Worm (Caenorhabditis elegans) whole organism, L2 larva: ENCODE results near the gene Y54G2A.32.
A peak's percentile ranks its signal among the peaks of the same experiment; 100 is the strongest.

Source experiments
- C34F6.9 ChIP-seq: fragments of 150-350 bp; optimal IDR thresholded peaks from 2 replicates; lab custom pipeline; 2014; ENCODE audit warnings: missing biosample characterization, missing genetic modification characterization
- R02D3.7 ChIP-seq: fragments of 150-350 bp; optimal IDR thresholded peaks from 2 replicates; lab custom pipeline; 2014; ENCODE audit warnings: missing biosample characterization, missing genetic modification characterization
- Y55F3AM.14 ChIP-seq: fragments of 200-800 bp; sonication (Bioruptor generic); optimal IDR thresholded peaks from 2 replicates; lab custom pipeline; 2018; ENCODE audit warnings: mild to moderate bottlenecking, missing genetic modification characterization, missing compliant biosample characterization
- ZK546.5 ChIP-seq: sonication (generic microtip); optimal IDR thresholded peaks from 2 replicates; lab custom pipeline; 2017; ENCODE audit warnings: missing biosample characterization, missing genetic modification characterization
- alr-1 ChIP-seq: fragments of 150-350 bp; optimal IDR thresholded peaks from 2 replicates; lab custom pipeline; 2014; ENCODE audit warnings: missing biosample characterization, missing genetic modification characterization
- aly-2 ChIP-seq: fragments of 150-350 bp; optimal IDR thresholded peaks from 2 replicates; lab custom pipeline; 2014; ENCODE audit warnings: missing biosample characterization, missing genetic modification characterization
- ama-1 ChIP-seq: fragments of 150-350 bp; optimal IDR thresholded peaks from 2 replicates; lab custom pipeline; 2018; ENCODE audit warnings: inconsistent platforms
- dmd-4 ChIP-seq: sonication (generic microtip); optimal IDR thresholded peaks from 2 replicates; lab custom pipeline; 2017; ENCODE audit warnings: missing biosample characterization, missing genetic modification characterization
- egl-27 ChIP-seq: sonication (generic microtip); optimal IDR thresholded peaks from 3 replicates; lab custom pipeline; 2017; ENCODE audit warnings: missing biosample characterization, missing genetic modification reagents, missing genetic modification characterization
- elt-3 ChIP-seq: sonication (generic microtip); optimal IDR thresholded peaks from 2 replicates; lab custom pipeline; 2017; ENCODE audit warnings: missing biosample characterization, missing genetic modification characterization
- fos-1 ChIP-seq: fragments of 150-350 bp; optimal IDR thresholded peaks from 2 replicates; lab custom pipeline; 2014; ENCODE audit warnings: missing biosample characterization, missing genetic modification characterization
- lin-13 ChIP-seq: fragments of 150-350 bp; optimal IDR thresholded peaks from 2 replicates; lab custom pipeline; 2014; ENCODE audit warnings: missing biosample characterization, missing genetic modification reagents, missing genetic modification characterization
- lin-39 ChIP-seq: fragments of 150-350 bp; optimal IDR thresholded peaks from 2 replicates; lab custom pipeline; 2014; ENCODE audit warnings: missing biosample characterization, missing genetic modification reagents, missing genetic modification characterization
- lsy-2 ChIP-seq, 2 experiments: fragments of 150-350 bp in 1 of 2; sonication (generic microtip) in 1 of 2; optimal IDR thresholded peaks; 2 replicates each; lab custom pipeline; 2014 to 2017; ENCODE audit warnings: missing biosample characterization in 2 of 2, missing genetic modification characterization in 2 of 2
- mbf-1 ChIP-seq: sonication (generic microtip); optimal IDR thresholded peaks from 2 replicates; lab custom pipeline; 2017; ENCODE audit warnings: missing biosample characterization, missing genetic modification characterization
- mdl-1 ChIP-seq, 2 experiments: fragments of 150-350 bp in 1 of 2; sonication (generic microtip) in 1 of 2; optimal IDR thresholded peaks; 2 replicates each; lab custom pipeline; 2017; ENCODE audit warnings: missing biosample characterization in 2 of 2, missing genetic modification characterization in 2 of 2
- nhr-10 ChIP-seq: sonication (generic microtip); optimal IDR thresholded peaks from 2 replicates; lab custom pipeline; 2017; ENCODE audit warnings: missing biosample characterization, missing genetic modification characterization
- nhr-11 ChIP-seq: fragments of 150-350 bp; optimal IDR thresholded peaks from 2 replicates; lab custom pipeline; 2014; ENCODE audit warnings: missing biosample characterization, missing genetic modification characterization
- nhr-12 ChIP-seq: fragments of 150-350 bp; optimal IDR thresholded peaks from 2 replicates; lab custom pipeline; 2014; ENCODE audit warnings: missing biosample characterization, missing genetic modification characterization
- nhr-129 ChIP-seq: fragments of 150-350 bp; optimal IDR thresholded peaks from 2 replicates; lab custom pipeline; 2014; ENCODE audit warnings: missing biosample characterization, missing genetic modification characterization
- nhr-21 ChIP-seq: fragments of 150-350 bp; optimal IDR thresholded peaks from 2 replicates; lab custom pipeline; 2014; ENCODE audit warnings: missing biosample characterization, missing genetic modification characterization
- nhr-23 ChIP-seq: fragments of 150-350 bp; optimal IDR thresholded peaks from 2 replicates; lab custom pipeline; 2014; ENCODE audit warnings: missing biosample characterization, missing genetic modification reagents, missing genetic modification characterization
- nhr-25 ChIP-seq: fragments of 150-350 bp; sonication (generic microtip); optimal IDR thresholded peaks from 3 replicates; lab custom pipeline; 2014; ENCODE audit warnings: missing biosample characterization, missing genetic modification characterization
- nhr-6 ChIP-seq: fragments of 150-350 bp; optimal IDR thresholded peaks from 2 replicates; lab custom pipeline; 2014; ENCODE audit warnings: missing biosample characterization, missing genetic modification characterization
- sem-4 ChIP-seq: fragments of 150-350 bp; optimal IDR thresholded peaks from 2 replicates; lab custom pipeline; 2014; ENCODE audit warnings: missing biosample characterization, missing genetic modification reagents, missing genetic modification characterization
- sma-9 ChIP-seq, 2 experiments: fragments of 150-350 bp in 1 of 2; sonication (generic microtip) in 1 of 2; optimal IDR thresholded peaks; 2 replicates each; lab custom pipeline; 2014 to 2016; ENCODE audit warnings: missing genetic modification characterization in 2 of 2, mild to moderate bottlenecking in 1 of 2, missing biosample characterization in 1 of 2, missing compliant biosample characterization in 1 of 2, missing genetic modification reagents in 1 of 2, moderate library complexity in 1 of 2
- snpc-4 ChIP-seq: fragments of 150-350 bp; optimal IDR thresholded peaks from 2 replicates; lab custom pipeline; 2014; ENCODE audit warnings: missing biosample characterization, missing genetic modification characterization
- unc-39 ChIP-seq: fragments of 150-350 bp; optimal IDR thresholded peaks from 2 replicates; lab custom pipeline; 2014; ENCODE audit warnings: missing biosample characterization, missing genetic modification characterization
- unc-55 ChIP-seq: fragments of 150-350 bp; sonication (generic microtip); optimal IDR thresholded peaks from 3 replicates; lab custom pipeline; 2014; ENCODE audit warnings: missing biosample characterization, missing genetic modification reagents, missing genetic modification characterization
- unc-62 ChIP-seq: fragments of 150-350 bp; optimal IDR thresholded peaks from 2 replicates; lab custom pipeline; 2014; ENCODE audit warnings: missing biosample characterization, missing genetic modification reagents, missing genetic modification characterization
- zag-1 ChIP-seq: fragments of 150-350 bp; optimal IDR thresholded peaks from 2 replicates; lab custom pipeline; 2014; ENCODE audit warnings: missing biosample characterization, missing genetic modification characterization
- ztf-4 ChIP-seq: fragments of 150-350 bp; optimal IDR thresholded peaks from 2 replicates; lab custom pipeline; 2014; ENCODE audit warnings: missing biosample characterization, missing genetic modification characterization

The Y54G2A.32 gene

DNA sequence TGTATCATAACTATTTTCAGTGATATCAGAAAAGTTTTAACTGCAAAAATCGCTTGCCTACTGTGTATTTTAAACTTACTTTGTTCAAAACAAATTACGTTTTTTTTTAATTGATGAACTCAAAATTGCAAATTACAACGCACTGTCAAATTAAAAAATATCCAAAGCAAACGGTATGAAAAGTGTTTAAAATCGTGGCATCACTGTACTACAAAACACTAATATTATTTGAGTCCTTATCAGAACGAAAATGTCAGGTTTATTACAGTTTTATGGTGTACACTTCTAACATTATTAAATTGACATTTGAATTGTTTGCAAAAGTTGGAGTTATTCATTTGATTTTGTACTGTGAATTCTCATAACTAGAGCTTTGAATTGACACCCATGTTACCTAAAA is 37.5 kb downstream of the Y54G2A.32 start, which contains the start of gene clec-83:
TSS of gene clec-83 (minus strand) at position 213 of the 400 bp plus-strand sequence.
- TF ChIP-seq alr-1 (tag; lab: Kevin White, UChicago): no peak
- peak; percentile 39 for TF ChIP-seq fos-1
- TF ChIP-seq elt-3 (tag; lab: Kevin White, UChicago): no peak

ce11 chrIV:2842162-2842561 is 38.4 kb downstream of the Y54G2A.32 start, which contains the start of gene clec-84:
Gene clec-84 (plus strand): TSS chrIV:2842462.
- TF ChIP-seq mbf-1 (tag; lab: Kevin White, UChicago): no peak

DNA sequence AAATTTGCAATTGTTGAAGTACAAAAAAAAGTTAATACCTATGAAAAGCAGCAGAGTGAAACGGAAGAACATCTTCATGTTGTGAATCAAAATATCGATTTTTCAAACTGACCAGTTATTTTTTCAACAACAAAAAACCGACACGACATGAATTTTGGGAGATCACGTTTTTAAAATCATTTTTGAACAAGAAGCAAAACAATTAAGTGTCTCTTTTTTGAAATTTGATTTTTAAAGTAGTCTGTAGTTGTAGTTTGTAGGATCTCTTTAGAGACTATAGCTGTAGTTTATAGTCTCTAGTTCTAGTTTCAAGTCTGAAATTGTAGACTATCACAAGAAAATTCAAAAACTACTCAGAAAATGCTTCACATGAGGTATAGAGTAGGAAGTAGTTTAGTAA is 40.1 kb downstream of the Y54G2A.32 start, which contains the start of gene Y54G2A.15:
TSS of gene Y54G2A.15 (minus strand) at position 101 of the 400 bp plus-strand sequence.
- no peak for TF ChIP-seq sma-9 (GFP tag; optimal IDR thresholded peaks at IDR 0.05; lab: Kevin White, UChicago)
- no peak for TF ChIP-seq sma-9 (tag; optimal IDR thresholded peaks at IDR 0.05; lab: Kevin White, UChicago)
- no peak for TF ChIP-seq nhr-12 (tag; lab: Kevin White, UChicago)
- no peak for TF ChIP-seq unc-62 (GFP tag; lab: Kevin White, UChicago)
- no peak for TF ChIP-seq egl-27 (tag; lab: Kevin White, UChicago)
- no peak for TF ChIP-seq nhr-6 (tag; lab: Kevin White, UChicago)
- TF ChIP-seq R02D3.7 (tag; lab: Kevin White, UChicago): no peak
- TF ChIP-seq lin-39 (tag; lab: Kevin White, UChicago): no peak
- TF ChIP-seq C34F6.9 (tag; lab: Kevin White, UChicago): no peak
- TF ChIP-seq nhr-25: no peak

- peak; percentile 10 for TF ChIP-seq lin-13 (GFP tag; lab: Kevin White, UChicago)
- no peak for TF ChIP-seq nhr-11
- TF ChIP-seq C34F6.9 (tag; lab: Kevin White, UChicago): peak; percentile 46
- peak; percentile 56 for TF ChIP-seq unc-55 (GFP tag; lab: Kevin White, UChicago)
- peak in 1 of 2 experiments; percentile 72 for TF ChIP-seq lsy-2 (tag; optimal IDR thresholded peaks at IDR 0.05; lab: Kevin White, UChicago)
These were observed 42.5 kb downstream of the Y54G2A.32 start, which contains the start of gene Y54G2A.40 for ce11 chrIV:2846264-2846663. Gene Y54G2A.40 (plus strand): TSS chrIV:2846476.

DNA sequence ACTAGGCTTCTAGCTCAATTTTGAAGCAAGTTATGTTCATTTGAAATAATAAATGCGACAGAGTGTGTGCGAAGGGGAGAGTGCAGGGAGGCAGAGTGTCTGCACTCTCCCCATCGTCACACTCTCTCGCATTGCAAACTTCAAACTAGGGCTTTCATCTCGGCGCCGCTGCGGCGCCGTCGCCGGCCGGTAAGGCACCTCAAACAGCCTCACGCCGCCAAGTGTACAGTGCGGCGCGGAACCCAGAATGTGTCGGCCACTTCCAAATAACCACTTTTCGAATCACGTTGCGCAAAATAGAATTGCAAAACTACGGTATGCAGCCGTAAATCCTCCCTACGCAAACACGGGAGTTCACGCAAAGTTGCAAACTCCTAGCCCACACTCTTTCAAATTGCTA is 45.5 kb downstream of the Y54G2A.32 start:
- TF ChIP-seq mdl-1 (tag; optimal IDR thresholded peaks at IDR 0.05; lab: Kevin White, UChicago) (no peak), ama-1 (no peak), Y55F3AM.14 (GFP tag; lab: Kevin White, UChicago) (no peak), snpc-4 (no peak), nhr-129 (tag; lab: Kevin White, UChicago) (no peak), lin-13 (GFP tag; lab: Kevin White, UChicago) (no peak), nhr-23 (tag; lab: Kevin White, UChicago) (no peak), ztf-4 (tag; lab: Kevin White, UChicago) (no peak), sem-4 (tag; lab: Kevin White, UChicago) (no peak), C34F6.9 (tag; lab: Kevin White, UChicago) (no peak), nhr-21 (tag; lab: Kevin White, UChicago) (no peak), fos-1 (no peak)

DNA sequence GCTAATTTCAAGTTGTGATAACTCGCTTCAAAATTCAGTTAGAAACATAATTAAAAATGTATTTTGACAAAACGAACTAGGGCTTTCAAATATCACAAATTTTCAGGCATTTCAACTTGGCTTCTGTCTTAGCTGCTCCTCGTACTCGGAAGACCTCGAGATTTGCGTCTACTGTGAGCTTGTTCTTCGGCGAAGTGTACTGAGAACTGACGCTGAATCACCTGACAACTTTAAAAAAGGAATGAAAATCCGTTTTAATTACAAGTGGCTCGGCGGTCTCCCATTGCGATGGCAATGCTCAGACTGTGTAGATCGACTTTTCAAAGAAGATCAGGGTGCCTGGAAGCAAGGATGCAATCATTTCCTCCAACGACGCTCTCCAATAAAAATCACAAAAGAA is 46.8 kb downstream of the Y54G2A.32 start, which contains the start of gene clec-85:
TSS of gene clec-85 (plus strand) at position 301 of the 400 bp plus-strand sequence.
- TF ChIP-seq sma-9 (GFP tag; optimal IDR thresholded peaks at IDR 0.05; lab: Kevin White, UChicago) (no peak), sma-9 (tag; optimal IDR thresholded peaks at IDR 0.05; lab: Kevin White, UChicago) (no peak), lin-39 (tag; lab: Kevin White, UChicago) (no peak), lin-13 (GFP tag; lab: Kevin White, UChicago) (no peak), nhr-25 (no peak), aly-2 (no peak), unc-39 (tag; lab: Kevin White, UChicago) (no peak), snpc-4 (no peak), nhr-23 (tag; lab: Kevin White, UChicago) (no peak), R02D3.7 (tag; lab: Kevin White, UChicago) (no peak), C34F6.9 (tag; lab: Kevin White, UChicago) (no peak), nhr-10 (no peak), zag-1 (tag; lab: Kevin White, UChicago) (no peak), nhr-129 (tag; lab: Kevin White, UChicago) (no peak), ZK546.5 (no peak), ztf-4 (tag; lab: Kevin White, UChicago) (no peak), dmd-4 (tag; lab: Kevin White, UChicago) (no peak), nhr-6 (tag; lab: Kevin White, UChicago) (no peak)
